Worm (Caenorhabditis elegans) whole organism, young adult: ENCODE results near the gene fbxa-15.

ENCODE experiments used
- B0019.2 ChIP-seq: fragments of 200-800 bp; sonication (Bioruptor generic); conservative IDR thresholded peaks from 2 replicates; pipeline ENCODE4 v1.3.6; 2022; ENCODE audit warnings: missing genetic modification reagents, missing genetic modification characterization, missing compliant biosample characterization
- B0261.1 ChIP-seq: sonication (generic microtip); optimal IDR thresholded peaks from 2 replicates; lab custom pipeline; 2016; ENCODE audit warnings: mild to moderate bottlenecking, missing genetic modification characterization, moderate library complexity, missing compliant biosample characterization
- F10E7.11 ChIP-seq: sonication (generic microtip); optimal IDR thresholded peaks from 2 replicates; lab custom pipeline; 2017; ENCODE audit warnings: mild to moderate bottlenecking, missing genetic modification characterization, moderate library complexity, missing compliant biosample characterization
- F37B4.10 ChIP-seq: fragments of 200-800 bp; sonication (Bioruptor generic); IDR thresholded peaks from 2 replicates; pipeline ENCODE4 v1.3.6; 2022; ENCODE audit warnings: missing genetic modification characterization, missing compliant biosample characterization
- F49E8.2 ChIP-seq: sonication (generic microtip); optimal IDR thresholded peaks from 3 replicates; lab custom pipeline; 2017; ENCODE audit warnings: missing genetic modification characterization, mild to moderate bottlenecking, missing compliant biosample characterization, antibody characterized with exemption, moderate library complexity; ENCODE audit not compliant: insufficient read depth
- F52B5.7 ChIP-seq: sonication (generic microtip); optimal IDR thresholded peaks from 2 replicates; lab custom pipeline; 2016; ENCODE audit warnings: mild to moderate bottlenecking, missing genetic modification characterization, missing compliant biosample characterization
- F55B11.4 ChIP-seq: sonication (generic microtip); optimal IDR thresholded peaks from 2 replicates; lab custom pipeline; 2016; ENCODE audit warnings: missing compliant biosample characterization, missing genetic modification characterization, borderline replicate concordance; ENCODE audit not compliant: insufficient read depth
- K11D2.4 ChIP-seq: fragments of 200-800 bp; sonication (Bioruptor generic); IDR thresholded peaks from 2 replicates; pipeline ENCODE4 v1.3.6; 2022; ENCODE audit warnings: missing genetic modification reagents, missing genetic modification characterization, missing compliant biosample characterization
- Y53F4B.3 ChIP-seq: fragments of 200-800 bp; sonication (Bioruptor generic); IDR thresholded peaks from 2 replicates; pipeline ENCODE4 v1.3.6; 2022; ENCODE audit warnings: missing genetic modification reagents, missing genetic modification characterization, missing compliant biosample characterization
- Y53G8AR.9 ChIP-seq: fragments of 200-800 bp; sonication (Bioruptor generic); conservative IDR thresholded peaks from 2 replicates; pipeline ENCODE4 v1.3.6; 2022; ENCODE audit warnings: missing genetic modification reagents, missing genetic modification characterization, missing compliant biosample characterization
- Y56A3A.18 ChIP-seq: fragments of 200-800 bp; sonication (Bioruptor generic); IDR thresholded peaks from 2 replicates; pipeline ENCODE4 v1.3.6; 2022; ENCODE audit warnings: missing genetic modification reagents, missing genetic modification characterization, missing compliant biosample characterization
- Y67H2A.10 ChIP-seq: fragments of 200-800 bp; sonication (Bioruptor generic); conservative IDR thresholded peaks from 2 replicates; pipeline ENCODE4 v1.3.6; 2022; ENCODE audit warnings: missing genetic modification reagents, missing genetic modification characterization, missing compliant biosample characterization
- Y79H2A.3 ChIP-seq: fragments of 200-800 bp; sonication (Bioruptor generic); conservative IDR thresholded peaks from 2 replicates; pipeline ENCODE4 v1.3.6; 2022; ENCODE audit warnings: missing genetic modification reagents, missing genetic modification characterization, missing compliant biosample characterization
- ZK185.1 ChIP-seq: sonication (generic microtip); optimal IDR thresholded peaks from 2 replicates; lab custom pipeline; 2016; ENCODE audit warnings: mild to moderate bottlenecking, missing genetic modification characterization, missing compliant biosample characterization; ENCODE audit not compliant: poor library complexity, severe bottlenecking
- akir-1 ChIP-seq: fragments of 200-800 bp; sonication (Bioruptor generic); optimal IDR thresholded peaks from 2 replicates; lab custom pipeline; 2018; ENCODE audit warnings: mild to moderate bottlenecking, missing genetic modification characterization, moderate library complexity, missing compliant biosample characterization
- atf-7 ChIP-seq: sonication (generic microtip); optimal IDR thresholded peaks from 2 replicates; lab custom pipeline; 2017; ENCODE audit warnings: mild to moderate bottlenecking, missing genetic modification characterization, missing compliant biosample characterization
- attf-6 ChIP-seq: fragments of 200-800 bp; sonication (Bioruptor generic); IDR thresholded peaks from 2 replicates; pipeline ENCODE4 v1.3.6; 2022; ENCODE audit warnings: missing genetic modification reagents, missing genetic modification characterization, missing compliant biosample characterization
- bed-2 ChIP-seq: fragments of 200-800 bp; sonication (Bioruptor generic); IDR thresholded peaks from 2 replicates; pipeline ENCODE4 v1.3.6; 2022; ENCODE audit warnings: missing genetic modification reagents, missing genetic modification characterization, missing compliant biosample characterization
- ccch-3 ChIP-seq: fragments of 200-800 bp; sonication (Bioruptor generic); optimal IDR thresholded peaks from 2 replicates; lab custom pipeline; 2018; ENCODE audit warnings: mild to moderate bottlenecking, missing genetic modification characterization, missing compliant biosample characterization
- ceh-40 ChIP-seq: fragments of 200-800 bp; sonication (Bioruptor generic); IDR thresholded peaks from 2 replicates; pipeline ENCODE4 v1.3.6; 2022; ENCODE audit warnings: missing genetic modification characterization, missing compliant biosample characterization
- ceh-91 ChIP-seq: fragments of 200-800 bp; sonication (Bioruptor generic); IDR thresholded peaks from 2 replicates; pipeline ENCODE4 v1.3.6; 2022; ENCODE audit warnings: missing genetic modification reagents, missing genetic modification characterization, missing compliant biosample characterization
- die-1 ChIP-seq: sonication (generic microtip); optimal IDR thresholded peaks from 2 replicates; lab custom pipeline; 2016; ENCODE audit warnings: missing genotype, mild to moderate bottlenecking, missing genetic modification characterization, missing compliant biosample characterization
- dox-1 ChIP-seq: fragments of 200-800 bp; sonication (Bioruptor generic); IDR thresholded peaks from 2 replicates; pipeline ENCODE4 v1.3.6; 2022; ENCODE audit warnings: missing genetic modification reagents, missing genetic modification characterization, missing compliant biosample characterization
- dpff-1 ChIP-seq: sonication (generic microtip); optimal IDR thresholded peaks from 2 replicates; lab custom pipeline; 2017; ENCODE audit warnings: mild to moderate bottlenecking, missing genetic modification characterization, missing compliant biosample characterization
- efl-1 ChIP-seq: fragments of 150-350 bp; optimal IDR thresholded peaks from 2 replicates; lab custom pipeline; 2014; ENCODE audit warnings: missing biosample characterization, missing genetic modification reagents, missing genetic modification characterization
- egl-44 ChIP-seq: fragments of 200-800 bp; sonication (Bioruptor generic); IDR thresholded peaks from 2 replicates; pipeline ENCODE4 v1.3.6; 2022; ENCODE audit warnings: missing genetic modification reagents, missing genetic modification characterization, missing compliant biosample characterization
- fkh-3 ChIP-seq: sonication (generic microtip); optimal IDR thresholded peaks from 2 replicates; lab custom pipeline; 2016; ENCODE audit warnings: mild to moderate bottlenecking, missing genetic modification characterization, missing compliant biosample characterization
- hlh-12 ChIP-seq: sonication (generic microtip); optimal IDR thresholded peaks from 2 replicates; lab custom pipeline; 2016; ENCODE audit warnings: missing genetic modification characterization, missing compliant biosample characterization
- hmg-1.2 ChIP-seq: fragments of 200-800 bp; sonication (Bioruptor generic); IDR thresholded peaks from 2 replicates; pipeline ENCODE4 v1.3.6; 2022; ENCODE audit warnings: missing genetic modification reagents, missing genetic modification characterization, missing compliant biosample characterization
- let-526 ChIP-seq: fragments of 200-800 bp; sonication (Bioruptor generic); IDR thresholded peaks from 2 replicates; pipeline ENCODE4 v1.3.6; 2022; ENCODE audit warnings: missing genetic modification reagents, missing genetic modification characterization, missing compliant biosample characterization
- lin-26 ChIP-seq: fragments of 200-800 bp; sonication (Bioruptor generic); IDR thresholded peaks from 2 replicates; pipeline ENCODE4 v1.3.6; 2022; ENCODE audit warnings: missing genetic modification reagents, missing genetic modification characterization, missing compliant biosample characterization
- lin-54 ChIP-seq: fragments of 200-800 bp; sonication (Bioruptor generic); optimal IDR thresholded peaks from 2 replicates; lab custom pipeline; 2018; ENCODE audit warnings: mild to moderate bottlenecking, missing genetic modification characterization, missing compliant biosample characterization
- lsy-27 ChIP-seq: sonication (generic microtip); optimal IDR thresholded peaks from 2 replicates; lab custom pipeline; 2017; ENCODE audit warnings: missing genetic modification characterization, mild to moderate bottlenecking, missing compliant biosample characterization, antibody characterized with exemption, missing genotype, borderline replicate concordance; ENCODE audit not compliant: insufficient read depth
- madf-3 ChIP-seq: fragments of 200-800 bp; sonication (Bioruptor generic); IDR thresholded peaks from 2 replicates; pipeline ENCODE4 v1.3.6; 2022; ENCODE audit warnings: missing genetic modification reagents, missing genetic modification characterization, missing compliant biosample characterization
- madf-8 ChIP-seq: fragments of 200-800 bp; sonication (Bioruptor generic); conservative IDR thresholded peaks from 2 replicates; pipeline ENCODE4 v1.3.6; 2022; ENCODE audit warnings: missing genetic modification reagents, missing genetic modification characterization, missing compliant biosample characterization
- mel-28 ChIP-seq: sonication (generic microtip); optimal IDR thresholded peaks from 2 replicates; lab custom pipeline; 2016; ENCODE audit warnings: borderline replicate concordance, mild to moderate bottlenecking, missing genetic modification characterization, missing compliant biosample characterization
- mes-4 ChIP-seq: sonication (generic microtip); optimal IDR thresholded peaks from 2 replicates; lab custom pipeline; 2016; ENCODE audit warnings: missing genotype, missing genetic modification characterization, missing compliant biosample characterization
- nfya-2 ChIP-seq: fragments of 200-800 bp; sonication (Bioruptor generic); IDR thresholded peaks from 2 replicates; pipeline ENCODE4 v1.3.6; 2022; ENCODE audit warnings: missing genetic modification reagents, missing genetic modification characterization, missing compliant biosample characterization
- nfyb-1 ChIP-seq: fragments of 200-800 bp; sonication (Bioruptor generic); IDR thresholded peaks from 2 replicates; pipeline ENCODE4 v1.3.6; 2022; ENCODE audit warnings: missing genetic modification reagents, missing genetic modification characterization, missing compliant biosample characterization
- nhr-179 ChIP-seq: sonication (generic microtip); optimal IDR thresholded peaks from 2 replicates; lab custom pipeline; 2016; ENCODE audit warnings: mild to moderate bottlenecking, missing genetic modification characterization, missing compliant biosample characterization
- repo-1 ChIP-seq: sonication (generic microtip); optimal IDR thresholded peaks from 2 replicates; lab custom pipeline; 2017; ENCODE audit warnings: mild to moderate bottlenecking, missing genetic modification characterization, missing compliant biosample characterization
- rpc-1 ChIP-seq, 2 experiments: fragments of 150-350 bp in 1 of 2; sonication (generic microtip) in 1 of 2; optimal IDR thresholded peaks; 2 replicates each; lab custom pipeline; 2014 to 2018; ENCODE audit warnings: missing biosample characterization in 1 of 2, missing genetic modification characterization in 1 of 2, missing genetic modification reagents in 1 of 2, missing genotype in 1 of 2
- snpc-1.1 ChIP-seq: sonication (generic microtip); optimal IDR thresholded peaks from 2 replicates; lab custom pipeline; 2017; ENCODE audit warnings: missing genetic modification characterization, mild to moderate bottlenecking, missing compliant biosample characterization, antibody characterized with exemption, moderate library complexity, missing genotype, missing genetic modification reagents; ENCODE audit not compliant: insufficient read depth
- tbp1 ChIP-seq: fragments of 200-800 bp; sonication (Bioruptor generic); optimal IDR thresholded peaks from 2 replicates; lab custom pipeline; 2018; ENCODE audit warnings: mild to moderate bottlenecking, missing genetic modification characterization, missing compliant biosample characterization
- tbx-9 ChIP-seq: sonication (generic microtip); optimal IDR thresholded peaks from 2 replicates; lab custom pipeline; 2016; ENCODE audit warnings: borderline replicate concordance, missing genetic modification characterization, inconsistent platforms, missing compliant biosample characterization
- ztf-18 ChIP-seq: sonication (generic microtip); optimal IDR thresholded peaks from 2 replicates; lab custom pipeline; 2016; ENCODE audit warnings: missing genotype, mild to moderate bottlenecking, missing genetic modification characterization, missing compliant biosample characterization
- ztf-22 ChIP-seq: fragments of 200-800 bp; sonication (Bioruptor generic); optimal IDR thresholded peaks from 2 replicates; lab custom pipeline; 2018; ENCODE audit warnings: mild to moderate bottlenecking, missing genetic modification characterization, moderate library complexity, missing compliant biosample characterization
- ztf-25 ChIP-seq: fragments of 200-800 bp; sonication (Bioruptor generic); IDR thresholded peaks from 2 replicates; pipeline ENCODE4 v1.3.6; 2022; ENCODE audit warnings: missing genetic modification reagents, missing genetic modification characterization, missing compliant biosample characterization
- ztf-3 ChIP-seq: fragments of 200-800 bp; sonication (Bioruptor generic); optimal IDR thresholded peaks from 2 replicates; lab custom pipeline; 2018; ENCODE audit warnings: mild to moderate bottlenecking, missing genetic modification characterization, missing compliant biosample characterization

fbxa-15 gene

ce11 chrIII:1354523-1354922 is 33.1 kb upstream of the fbxa-15 start:
- TF ChIP-seq lin-26 (peak; percentile 64; the same call in 1 of the 2 replicates), fkh-3 (tag; lab: Kevin White, UChicago) (no peak), nfyb-1 (0 out of 2 replicates have a peak, but pooled peaks have one; percentile 36), F10E7.11 (tag; lab: Kevin White, UChicago) (no peak), ceh-91 (no peak), snpc-1.1 (tag; lab: Kevin White, UChicago) (peak; percentile 25), dox-1 (GFP tag; lab: Robert Waterston, UW) (no peak), Y53G8AR.9 (GFP tag; lab: Robert Waterston, UW) (no peak), F52B5.7 (tag; lab: Kevin White, UChicago) (no peak), nfya-2 (no peak), F49E8.2 (no peak), Y53F4B.3 (no peak), atf-7 (tag; lab: Kevin White, UChicago) (no peak), efl-1 (GFP tag; lab: Kevin White, UChicago) (no peak), mel-28 (no peak), hlh-12 (tag; lab: Kevin White, UChicago) (no peak), bed-2 (GFP tag; lab: Robert Waterston, UW) (no peak), Y67H2A.10 (GFP tag; lab: Robert Waterston, UW) (no peak), madf-8 (GFP tag; lab: Robert Waterston, UW) (no peak), rpc-1 (optimal IDR thresholded peaks at IDR 0.05; lab: Kevin White, UChicago) (peak; percentile 49), rpc-1 (tag; optimal IDR thresholded peaks at IDR 0.05; lab: Kevin White, UChicago) (peak; percentile 72), let-526 (no peak), attf-6 (GFP tag; lab: Robert Waterston, UW) (no peak), Y79H2A.3 (no peak), ztf-3 (no peak), mes-4 (tag; lab: Kevin White, UChicago) (no peak), nhr-179 (tag; lab: Kevin White, UChicago) (no peak), tbx-9 (no peak), tbp1 (GFP tag; lab: Kevin White, UChicago) (peak; percentile 85), B0261.1 (peak; percentile 68), ztf-22 (GFP tag; lab: Kevin White, UChicago) (no peak), F55B11.4 (no peak), K11D2.4 (GFP tag; lab: Robert Waterston, UW) (no peak), lsy-27 (tag; lab: Kevin White, UChicago) (no peak), akir-1 (no peak), repo-1 (no peak), die-1 (tag; lab: Kevin White, UChicago) (peak; percentile 25), B0019.2 (GFP tag; lab: Robert Waterston, UW) (no peak), F37B4.10 (GFP tag; lab: Robert Waterston, UW) (no peak), egl-44 (no peak), ztf-25 (GFP tag; lab: Robert Waterston, UW) (no peak), ceh-40 (GFP tag; lab: Robert Waterston, UW) (no peak), dpff-1 (no peak), ZK185.1 (tag; lab: Kevin White, UChicago) (no peak), Y56A3A.18 (GFP tag; lab: Robert Waterston, UW) (no peak), hmg-1.2 (GFP tag; lab: Robert Waterston, UW) (no peak; the same call in 1 of the 2 replicates), madf-3 (GFP tag; lab: Robert Waterston, UW) (no peak), lin-54 (GFP tag; lab: Kevin White, UChicago) (no peak), ccch-3 (GFP tag; lab: Kevin White, UChicago) (no peak), ztf-18 (tag; lab: Kevin White, UChicago) (no peak)
